Worm (Caenorhabditis elegans) whole organism, L4 larva: ENCODE measurements around the gene C37H5.13.

Experiments
- F26F4.8 ChIP-seq: fragments of 200-800 bp; sonication (Bioruptor generic); conservative IDR thresholded peaks from 2 replicates; pipeline ENCODE4 v1.3.6; 2022; ENCODE audit warnings: missing genetic modification characterization, missing compliant biosample characterization
- R02D3.7 ChIP-seq: fragments of 150-350 bp; sonication (generic microtip); optimal IDR thresholded peaks from 3 replicates; lab custom pipeline; 2014; ENCODE audit warnings: missing biosample characterization, missing genetic modification characterization
- Y105C5A.15 ChIP-seq: fragments of 200-800 bp; sonication (Bioruptor generic); IDR thresholded peaks from 2 replicates; pipeline ENCODE4 v1.3.6; 2022; ENCODE audit warnings: missing genetic modification characterization, missing compliant biosample characterization
- ama-1 ChIP-seq: fragments of 150-350 bp; optimal IDR thresholded peaks from 2 replicates; lab custom pipeline; 2014; ENCODE audit warnings: inconsistent platforms, mixed read lengths
- ces-1 ChIP-seq: fragments of 150-350 bp; sonication (generic microtip); optimal IDR thresholded peaks from 4 replicates; lab custom pipeline; 2014; ENCODE audit warnings: missing biosample characterization, missing genetic modification reagents, missing genetic modification characterization
- hmg-1.1 ChIP-seq: fragments of 200-800 bp; sonication (Bioruptor generic); IDR thresholded peaks from 2 replicates; pipeline ENCODE4 v1.3.6; 2022; ENCODE audit warnings: missing genetic modification reagents, missing genetic modification characterization, missing compliant biosample characterization
- jun-1 ChIP-seq: fragments of 150-350 bp; optimal IDR thresholded peaks from 2 replicates; lab custom pipeline; 2014; ENCODE audit warnings: missing biosample characterization, missing genetic modification reagents, missing genetic modification characterization
- lin-29 ChIP-seq: fragments of 200-800 bp; sonication (Bioruptor generic); IDR thresholded peaks from 2 replicates; pipeline ENCODE4 v1.3.6; 2022; ENCODE audit warnings: missing genetic modification reagents, missing genetic modification characterization, missing compliant biosample characterization
- lin-39 ChIP-seq: fragments of 150-350 bp; optimal IDR thresholded peaks from 2 replicates; lab custom pipeline; 2014; ENCODE audit warnings: missing biosample characterization, missing genetic modification reagents, missing genetic modification characterization
- sdz-12 ChIP-seq: fragments of 200-800 bp; sonication (Bioruptor generic); optimal IDR thresholded peaks from 2 replicates; lab custom pipeline; 2018; ENCODE audit warnings: mild to moderate bottlenecking, missing genetic modification characterization, missing compliant biosample characterization
- unc-130 ChIP-seq: sonication (generic microtip); optimal IDR thresholded peaks from 2 replicates; lab custom pipeline; 2016; ENCODE audit warnings: missing genetic modification reagents, missing genetic modification characterization, missing compliant biosample characterization
- unc-62 ChIP-seq, 3 experiments: fragments of 150-350 bp in 1 of 3; sonication (generic microtip); optimal IDR thresholded peaks in 2 of 3; peaks in 1 of 3; 1 replicate in 1 of 3; 2 replicates in 2 of 3; lab custom pipeline; 2014 to 2017; ENCODE audit warnings: missing biosample characterization in 3 of 3, missing genetic modification characterization in 3 of 3, missing genetic modification reagents in 3 of 3, missing genotype in 1 of 3
- ztf-11 ChIP-seq: fragments of 150-350 bp; optimal IDR thresholded peaks from 2 replicates; lab custom pipeline; 2014; ENCODE audit warnings: missing biosample characterization, missing genetic modification characterization

- TF ChIP-seq jun-1: no peak
- no peak for TF ChIP-seq lin-39 (tag; lab: Kevin White, UChicago)
- TF ChIP-seq hmg-1.1 (GFP tag; lab: Robert Waterston, UW): no peak
- TF ChIP-seq unc-130 (GFP tag; lab: Kevin White, UChicago): no peak
- TF ChIP-seq F26F4.8 (GFP tag; lab: Robert Waterston, UW): no peak
- no peak for TF ChIP-seq unc-62 (GFP tag; optimal IDR thresholded peaks at IDR 0.05 in 1 of 2; lab: Kevin White, UChicago)
- TF ChIP-seq unc-62 (tag; optimal IDR thresholded peaks at IDR 0.05; lab: Kevin White, UChicago): no peak
- no peak for TF ChIP-seq sdz-12 (GFP tag; lab: Kevin White, UChicago)
- no peak for TF ChIP-seq Y105C5A.15 (GFP tag; lab: Robert Waterston, UW)
- no peak for TF ChIP-seq lin-29 (GFP tag; lab: Robert Waterston, UW)
- TF ChIP-seq ama-1 (lab: Kevin White, UChicago): no peak
- no peak for TF ChIP-seq R02D3.7
- TF ChIP-seq ces-1 (GFP tag; lab: Kevin White, UChicago): no peak
- TF ChIP-seq ztf-11 (tag; lab: Kevin White, UChicago): no peak
Measured at ce11 chrV:4864330-4864729, 1.6 kb upstream of the C37H5.13 start.
